Worm (Caenorhabditis elegans): ENCODE results near the gene lis-1.

Gene lis-1

ce11 chrIII:13340504-13341274 lies 35.8 kb downstream of the lis-1 start (continued):
- TF ChIP-seq lin-35 (GFP tag; optimal IDR thresholded peaks at IDR 0.05) = peak in 1 of 3 experiments; percentile 21
- TF ChIP-seq F52B5.7 (tag; optimal IDR thresholded peaks at IDR 0.05) = no peak

- TF ChIP-seq Y53G8AR.9 (GFP tag; conservative IDR thresholded peaks at IDR 0.05) (no peak), pha-4 (tag; optimal IDR thresholded peaks at IDR 0.05) (no peak), ceh-27 (GFP tag; optimal IDR thresholded peaks at IDR 0.05) (no peak), B0035.1 (tag; optimal IDR thresholded peaks at IDR 0.05) (no peak), Y67H2A.10 (GFP tag; conservative IDR thresholded peaks at IDR 0.05) (no peak), F52B5.7 (tag; optimal IDR thresholded peaks at IDR 0.05) (no peak), atf-7 (tag; optimal IDR thresholded peaks at IDR 0.05) (no peak)
Measured at ce11 chrIII:13339672-13340071, 36.8 kb downstream of the lis-1 start, which contains the start of gene F53A2.3. Gene F53A2.3, minus strand, starts transcription at chrIII:13339772.

- TF ChIP-seq Y53F4B.3 (GFP tag; IDR thresholded peaks at IDR 0.05) (no peak), tbx-9 (tag; optimal IDR thresholded peaks at IDR 0.05; ENCODE audit: borderline replicate concordance) (no peak), ceh-79 (tag; optimal IDR thresholded peaks at IDR 0.05) (no peak), F52B5.7 (tag; optimal IDR thresholded peaks at IDR 0.05) (no peak), mxl-1 (tag; optimal IDR thresholded peaks at IDR 0.05) (no peak), Y95B8A.8 (GFP tag; IDR thresholded peaks at IDR 0.05) (no peak), F39B2.1 (GFP tag; IDR thresholded peaks at IDR 0.05) (no peak), F33H1.4 (GFP tag; IDR thresholded peaks at IDR 0.05) (no peak), F55B11.4 (tag; optimal IDR thresholded peaks at IDR 0.05; ENCODE audit: borderline replicate concordance, insufficient read depth) (no peak), let-526 (GFP tag; IDR thresholded peaks at IDR 0.05) (no peak), ceh-91 (GFP tag; IDR thresholded peaks at IDR 0.05) (no peak), zim-3 (tag; optimal IDR thresholded peaks at IDR 0.05) (no peak), ZK185.1 (tag; optimal IDR thresholded peaks at IDR 0.05; ENCODE audit: poor library complexity, severe bottlenecking) (no peak), attf-3 (GFP tag; conservative IDR thresholded peaks at IDR 0.05) (no peak), egl-44 (GFP tag; IDR thresholded peaks at IDR 0.05) (no peak), tlf-1 (GFP tag; optimal IDR thresholded peaks at IDR 0.05) (no peak)
Measured at ce11 chrIII:13333754-13334153, 42.8 kb downstream of the lis-1 start, which contains the start of gene sdz-20. Gene sdz-20, plus strand, starts transcription at chrIII:13334054.

ce11 chrIII:13328911-13329310 lies 47.6 kb downstream of the lis-1 start:
- TF ChIP-seq repo-1 (tag; optimal IDR thresholded peaks at IDR 0.05) = no peak
- no peak for TF ChIP-seq rcor-1 (GFP tag; IDR thresholded peaks at IDR 0.05)
- TF ChIP-seq B0336.3 (GFP tag; IDR thresholded peaks at IDR 0.05) = no peak
- no peak for TF ChIP-seq lin-54 (GFP tag; optimal IDR thresholded peaks at IDR 0.05)
- no peak for TF ChIP-seq F57C9.4 (tag; optimal IDR thresholded peaks at IDR 0.05)
- no peak for TF ChIP-seq unc-62 (GFP tag; optimal IDR thresholded peaks at IDR 0.05)
- TF ChIP-seq F22D6.2 (tag; optimal IDR thresholded peaks at IDR 0.05) = no peak
- no peak for TF ChIP-seq hmg-20 (GFP tag; IDR thresholded peaks at IDR 0.05)
- no peak for TF ChIP-seq K12H6.12 (tag; optimal IDR thresholded peaks at IDR 0.05)
- TF ChIP-seq ztf-28 (GFP tag; IDR thresholded peaks at IDR 0.05) = no peak
- TF ChIP-seq atf-7 (tag; optimal IDR thresholded peaks at IDR 0.05) = no peak
- no peak for TF ChIP-seq dox-1 (GFP tag; IDR thresholded peaks at IDR 0.05)
- no peak for TF ChIP-seq F33H1.4 (GFP tag; IDR thresholded peaks at IDR 0.05)
- TF ChIP-seq hsf-1 (GFP tag; IDR thresholded peaks at IDR 0.05) = no peak
- no peak for TF ChIP-seq athp-1 (tag; optimal IDR thresholded peaks at IDR 0.05)
- no peak for TF ChIP-seq pbrm-1 (GFP tag; IDR thresholded peaks at IDR 0.05)
- TF ChIP-seq nfya-1 (tag; optimal IDR thresholded peaks at IDR 0.05; ENCODE audit: borderline replicate concordance, insufficient read depth) = no peak
